Worm (Caenorhabditis elegans) whole organism, mixed stage, embryonic: ENCODE data around the gene inx-3.

ENCODE experiments used
- elt-1 ChIP-seq: sonication (generic microtip); optimal IDR thresholded peaks from 2 replicates; lab custom pipeline; 2017; ENCODE audit warnings: missing genetic modification characterization, mild to moderate bottlenecking, missing compliant biosample characterization, antibody characterized with exemption, moderate library complexity, borderline replicate concordance; ENCODE audit not compliant: insufficient read depth
- lin-32 ChIP-seq: fragments of 200-800 bp; sonication (Bioruptor generic); optimal IDR thresholded peaks from 2 replicates; lab custom pipeline; 2018; ENCODE audit warnings: mild to moderate bottlenecking, missing genetic modification characterization, missing compliant biosample characterization
- mab-5 ChIP-seq: fragments of 150-350 bp; optimal IDR thresholded peaks from 2 replicates; lab custom pipeline; 2014; ENCODE audit warnings: missing biosample characterization, missing genetic modification characterization
- nhr-28 ChIP-seq: fragments of 150-350 bp; optimal IDR thresholded peaks from 2 replicates; lab custom pipeline; 2014; ENCODE audit warnings: missing biosample characterization, missing genetic modification characterization
- snpc-4 ChIP-seq: fragments of 150-350 bp; optimal IDR thresholded peaks from 2 replicates; lab custom pipeline; 2014; ENCODE audit warnings: missing biosample characterization, missing genetic modification characterization
- unc-62 ChIP-seq: fragments of 150-350 bp; optimal IDR thresholded peaks from 2 replicates; lab custom pipeline; 2014; ENCODE audit warnings: missing biosample characterization, missing genetic modification reagents, missing genetic modification characterization
- ztf-11 ChIP-seq: fragments of 150-350 bp; optimal IDR thresholded peaks from 2 replicates; lab custom pipeline; 2014; ENCODE audit warnings: missing biosample characterization, missing genetic modification characterization

DNA sequence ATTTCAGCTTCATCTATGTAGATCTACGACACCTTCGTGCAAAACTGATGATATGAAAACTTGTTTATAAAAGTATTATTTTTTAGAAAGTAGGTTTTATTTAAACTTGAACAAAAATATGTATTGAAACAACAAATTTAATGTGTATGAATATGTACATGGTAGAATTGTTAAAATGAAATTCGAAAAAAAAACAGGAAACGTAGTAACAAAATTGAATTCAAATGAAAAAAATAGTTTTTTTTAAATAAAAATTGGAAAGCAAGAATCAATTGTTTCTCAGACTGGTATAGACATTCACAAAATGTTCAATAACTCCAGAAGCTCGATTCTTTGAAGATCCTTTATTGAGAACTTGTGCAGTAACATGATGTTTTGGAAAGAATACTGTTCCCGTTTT lies 24.8 kb downstream of the inx-3 start:
- TF ChIP-seq snpc-4 (tag; lab: Kevin White, UChicago) (no peak), ztf-11 (no peak), lin-32 (GFP tag; lab: Kevin White, UChicago) (no peak), mab-5 (no peak), unc-62 (GFP tag; lab: Kevin White, UChicago) (no peak), elt-1 (no peak), nhr-28 (tag; lab: Kevin White, UChicago) (no peak)
